Worm (Caenorhabditis elegans): ENCODE data around the gene pgl-1.

The pgl-1 gene

ce11 chrIV:7023004-7023403 is 45.9 kb upstream of the pgl-1 start (continued):
- TF ChIP-seq mdl-1 (tag; optimal IDR thresholded peaks at IDR 0.05) (peak; percentile 26 to 37), gmeb-1 (tag; optimal IDR thresholded peaks at IDR 0.05) (peak; percentile 45), ztf-11 (tag; optimal IDR thresholded peaks at IDR 0.05) (no peak), sma-9 (GFP tag; optimal IDR thresholded peaks at IDR 0.05) (peak; percentile 84), sma-9 (tag; optimal IDR thresholded peaks at IDR 0.05) (no peak), nhr-12 (tag; optimal IDR thresholded peaks at IDR 0.05) (no peak), lin-11 (tag; optimal IDR thresholded peaks at IDR 0.05) (no peak), sem-4 (tag; optimal IDR thresholded peaks at IDR 0.05) (peak; percentile 82), mab-5 (tag; optimal IDR thresholded peaks at IDR 0.05) (peak; percentile 70), fos-1 (tag; optimal IDR thresholded peaks at IDR 0.05) (peak; percentile 70), unc-39 (tag; optimal IDR thresholded peaks at IDR 0.05) (no peak), snpc-4 (tag; optimal IDR thresholded peaks at IDR 0.05) (peak; percentile 8), nhr-6 (tag; optimal IDR thresholded peaks at IDR 0.05) (peak; percentile 39), C34F6.9 (tag; optimal IDR thresholded peaks at IDR 0.05) (peak; percentile 85), ztf-1 (GFP tag; conservative IDR thresholded peaks at IDR 0.05) (no peak), mbf-1 (tag; optimal IDR thresholded peaks at IDR 0.05) (no peak), nhr-25 (tag; optimal IDR thresholded peaks at IDR 0.05) (peak; percentile 55), peb-1 (tag; optimal IDR thresholded peaks at IDR 0.05) (no peak)

ce11 chrIV:7022227-7022626 is 45.1 kb upstream of the pgl-1 start:
- no peak for TF ChIP-seq nhr-25 (tag; optimal IDR thresholded peaks at IDR 0.05)
- TF ChIP-seq dmd-4 (tag; optimal IDR thresholded peaks at IDR 0.05): no peak
- no peak for TF ChIP-seq lin-13 (GFP tag; optimal IDR thresholded peaks at IDR 0.05)
- no peak for TF ChIP-seq R02D3.7 (tag; optimal IDR thresholded peaks at IDR 0.05)
- TF ChIP-seq unc-62 (GFP tag; optimal IDR thresholded peaks at IDR 0.05): no peak
- TF ChIP-seq skn-1 (tag; optimal IDR thresholded peaks at IDR 0.05): no peak
- TF ChIP-seq ztf-1 (GFP tag; conservative IDR thresholded peaks at IDR 0.05): no peak
- no peak for TF ChIP-seq nhr-6 (tag; optimal IDR thresholded peaks at IDR 0.05)
- no peak for TF ChIP-seq crh-2 (tag; optimal IDR thresholded peaks at IDR 0.05)
- no peak for TF ChIP-seq mbf-1 (tag; optimal IDR thresholded peaks at IDR 0.05)

- TF ChIP-seq gmeb-1 (tag; optimal IDR thresholded peaks at IDR 0.05) (peak; percentile 27), crh-2 (tag; optimal IDR thresholded peaks at IDR 0.05) (peak; percentile 50), sma-9 (GFP tag; optimal IDR thresholded peaks at IDR 0.05) (peak; percentile 64), sma-9 (tag; optimal IDR thresholded peaks at IDR 0.05) (no peak), mab-5 (tag; optimal IDR thresholded peaks at IDR 0.05) (no peak), zag-1 (tag; optimal IDR thresholded peaks at IDR 0.05) (no peak), sma-3 (GFP tag; optimal IDR thresholded peaks at IDR 0.05) (peak; percentile 41), lsy-2 (tag; optimal IDR thresholded peaks at IDR 0.05) (peak in 1 of 2 experiments; percentile 29), nhr-129 (tag; optimal IDR thresholded peaks at IDR 0.05) (peak; percentile 45), C34F6.9 (tag; optimal IDR thresholded peaks at IDR 0.05) (peak; percentile 25), fos-1 (tag; optimal IDR thresholded peaks at IDR 0.05) (peak; percentile 24), unc-39 (tag; optimal IDR thresholded peaks at IDR 0.05) (no peak), F13H6.1 (tag; optimal IDR thresholded peaks at IDR 0.05) (peak; percentile 25), nhr-25 (tag; optimal IDR thresholded peaks at IDR 0.05) (peak; percentile 53), aly-2 (tag; optimal IDR thresholded peaks at IDR 0.05) (no peak), mdl-1 (tag; optimal IDR thresholded peaks at IDR 0.05) (peak in 1 of 2 experiments; percentile 22)
Measured at ce11 chrIV:7020630-7021029, 43.5 kb upstream of the pgl-1 start.

- TF ChIP-seq fos-1 (tag; optimal IDR thresholded peaks at IDR 0.05) (no peak), snpc-4 (tag; optimal IDR thresholded peaks at IDR 0.05) (no peak), mbf-1 (tag; optimal IDR thresholded peaks at IDR 0.05) (no peak), elt-3 (tag; optimal IDR thresholded peaks at IDR 0.05) (no peak), aly-2 (tag; optimal IDR thresholded peaks at IDR 0.05) (no peak), lin-11 (tag; optimal IDR thresholded peaks at IDR 0.05) (no peak), sma-3 (GFP tag; optimal IDR thresholded peaks at IDR 0.05) (no peak), crh-2 (tag; optimal IDR thresholded peaks at IDR 0.05) (no peak), nhr-129 (tag; optimal IDR thresholded peaks at IDR 0.05) (no peak), egl-27 (tag; optimal IDR thresholded peaks at IDR 0.05) (no peak), nhr-12 (tag; optimal IDR thresholded peaks at IDR 0.05) (no peak), Y55F3AM.14 (GFP tag; optimal IDR thresholded peaks at IDR 0.05) (no peak), ceh-82 (tag; optimal IDR thresholded peaks at IDR 0.05) (no peak), nhr-23 (tag; optimal IDR thresholded peaks at IDR 0.05) (no peak), mab-5 (tag; optimal IDR thresholded peaks at IDR 0.05) (no peak), nhr-11 (tag; optimal IDR thresholded peaks at IDR 0.05) (no peak), nhr-25 (tag; optimal IDR thresholded peaks at IDR 0.05) (no peak)
Measured at ce11 chrIV:7018623-7019022, 41.5 kb upstream of the pgl-1 start.
